Worm (Caenorhabditis elegans) whole organism, mixed stage, embryonic: ENCODE measurements around the gene smim-14.

Experiments
- M03D4.4 ChIP-seq: sonication (generic microtip); optimal IDR thresholded peaks from 2 replicates; lab custom pipeline; 2017; ENCODE audit warnings: mild to moderate bottlenecking, missing genetic modification characterization, missing compliant biosample characterization
- bed-3 ChIP-seq: fragments of 200-800 bp; sonication (Bioruptor generic); optimal IDR thresholded peaks from 3 replicates; lab custom pipeline; 2018; ENCODE audit warnings: mild to moderate bottlenecking, missing genetic modification characterization, moderate library complexity, missing compliant biosample characterization
- blmp-1 ChIP-seq: fragments of 150-350 bp; optimal IDR thresholded peaks from 2 replicates; lab custom pipeline; 2014; ENCODE audit warnings: missing biosample characterization, missing genetic modification characterization
- ceh-39 ChIP-seq: fragments of 150-350 bp; optimal IDR thresholded peaks from 2 replicates; lab custom pipeline; 2014; ENCODE audit warnings: missing biosample characterization, missing genetic modification characterization
- ceh-43 ChIP-seq: fragments of 200-800 bp; sonication (Bioruptor generic); optimal IDR thresholded peaks from 2 replicates; lab custom pipeline; 2018; ENCODE audit warnings: mild to moderate bottlenecking, missing genetic modification characterization, moderate library complexity, missing compliant biosample characterization
- ceh-83 ChIP-seq: fragments of 200-800 bp; sonication (Bioruptor generic); optimal IDR thresholded peaks from 2 replicates; lab custom pipeline; 2018; ENCODE audit warnings: mild to moderate bottlenecking, missing genetic modification characterization, missing compliant biosample characterization
- ces-1 ChIP-seq: fragments of 150-350 bp; optimal IDR thresholded peaks from 2 replicates; lab custom pipeline; 2014; ENCODE audit warnings: missing biosample characterization, missing genetic modification reagents, missing genetic modification characterization
- cnd-1 ChIP-seq: fragments of 200-800 bp; sonication (Bioruptor generic); optimal IDR thresholded peaks from 2 replicates; lab custom pipeline; 2018; ENCODE audit warnings: mild to moderate bottlenecking, missing genetic modification characterization, missing compliant biosample characterization
- drap-1 ChIP-seq: fragments of 200-800 bp; sonication (Bioruptor generic); optimal IDR thresholded peaks from 3 replicates; lab custom pipeline; 2018; ENCODE audit warnings: mild to moderate bottlenecking, missing genetic modification characterization, missing compliant biosample characterization
- elt-1 ChIP-seq: sonication (generic microtip); optimal IDR thresholded peaks from 2 replicates; lab custom pipeline; 2017; ENCODE audit warnings: missing genetic modification characterization, mild to moderate bottlenecking, missing compliant biosample characterization, antibody characterized with exemption, moderate library complexity, borderline replicate concordance; ENCODE audit not compliant: insufficient read depth
- flh-1 ChIP-seq: fragments of 200-800 bp; sonication (Bioruptor generic); optimal IDR thresholded peaks from 2 replicates; lab custom pipeline; 2018; ENCODE audit warnings: mild to moderate bottlenecking, missing genetic modification characterization, moderate library complexity, missing compliant biosample characterization
- ham-2 ChIP-seq: fragments of 200-800 bp; sonication (Bioruptor generic); optimal IDR thresholded peaks from 2 replicates; lab custom pipeline; 2018; ENCODE audit warnings: mild to moderate bottlenecking, missing genetic modification characterization, missing compliant biosample characterization
- hlh-1 ChIP-seq: fragments of 150-350 bp; optimal IDR thresholded peaks from 2 replicates; lab custom pipeline; 2014; ENCODE audit warnings: missing biosample characterization, missing genetic modification reagents, missing genetic modification characterization
- lin-13 ChIP-seq: fragments of 150-350 bp; optimal IDR thresholded peaks from 2 replicates; lab custom pipeline; 2014; ENCODE audit warnings: missing biosample characterization, missing genetic modification characterization
- lin-32 ChIP-seq: fragments of 200-800 bp; sonication (Bioruptor generic); optimal IDR thresholded peaks from 2 replicates; lab custom pipeline; 2018; ENCODE audit warnings: mild to moderate bottlenecking, missing genetic modification characterization, missing compliant biosample characterization
- lsy-2 ChIP-seq: fragments of 150-350 bp; optimal IDR thresholded peaks from 2 replicates; lab custom pipeline; 2014; ENCODE audit warnings: missing biosample characterization, missing genetic modification characterization
- mab-5 ChIP-seq: fragments of 150-350 bp; optimal IDR thresholded peaks from 2 replicates; lab custom pipeline; 2014; ENCODE audit warnings: missing biosample characterization, missing genetic modification characterization
- mep-1 ChIP-seq: fragments of 150-350 bp; optimal IDR thresholded peaks from 2 replicates; lab custom pipeline; 2017; ENCODE audit warnings: missing biosample characterization, missing genetic modification reagents, missing genetic modification characterization, inconsistent platforms
- mls-2 ChIP-seq: sonication (generic microtip); optimal IDR thresholded peaks from 2 replicates; lab custom pipeline; 2016; ENCODE audit warnings: mild to moderate bottlenecking, missing genetic modification characterization, moderate library complexity, missing compliant biosample characterization
- nhr-12 ChIP-seq: fragments of 150-350 bp; optimal IDR thresholded peaks from 2 replicates; lab custom pipeline; 2014; ENCODE audit warnings: missing biosample characterization, missing genetic modification characterization
- nhr-2 ChIP-seq: fragments of 150-350 bp; optimal IDR thresholded peaks from 2 replicates; lab custom pipeline; 2014; ENCODE audit warnings: missing biosample characterization, missing genetic modification characterization
- nhr-28 ChIP-seq: fragments of 150-350 bp; optimal IDR thresholded peaks from 2 replicates; lab custom pipeline; 2014; ENCODE audit warnings: missing biosample characterization, missing genetic modification characterization
- nhr-76 ChIP-seq: sonication (generic microtip); optimal IDR thresholded peaks from 2 replicates; lab custom pipeline; 2017; ENCODE audit warnings: missing biosample characterization, missing genetic modification characterization
- pha-4 ChIP-seq: fragments of 150-350 bp; optimal IDR thresholded peaks from 2 replicates; lab custom pipeline; 2018; ENCODE audit warnings: missing biosample characterization, missing genetic modification reagents, missing genetic modification characterization
- sem-2 ChIP-seq: fragments of 200-800 bp; sonication (Bioruptor generic); optimal IDR thresholded peaks from 2 replicates; lab custom pipeline; 2018; ENCODE audit warnings: mild to moderate bottlenecking, missing genetic modification characterization, missing compliant biosample characterization
- snpc-4 ChIP-seq: fragments of 150-350 bp; optimal IDR thresholded peaks from 2 replicates; lab custom pipeline; 2014; ENCODE audit warnings: missing biosample characterization, missing genetic modification characterization
- sptf-1 ChIP-seq: sonication (generic microtip); optimal IDR thresholded peaks from 2 replicates; lab custom pipeline; 2017; ENCODE audit warnings: mild to moderate bottlenecking, missing genetic modification characterization, moderate library complexity, missing compliant biosample characterization
- tbx-8 ChIP-seq: fragments of 200-800 bp; sonication (Bioruptor generic); optimal IDR thresholded peaks from 2 replicates; lab custom pipeline; 2018; ENCODE audit warnings: mild to moderate bottlenecking, missing genetic modification characterization, moderate library complexity, missing compliant biosample characterization
- unc-120 ChIP-seq: sonication (generic microtip); optimal IDR thresholded peaks from 2 replicates; lab custom pipeline; 2017; ENCODE audit warnings: missing genetic modification characterization, missing compliant biosample characterization; ENCODE audit not compliant: poor library complexity, severe bottlenecking
- unc-39 ChIP-seq: fragments of 150-350 bp; optimal IDR thresholded peaks from 2 replicates; lab custom pipeline; 2014; ENCODE audit warnings: missing biosample characterization, missing genetic modification characterization
- unc-62 ChIP-seq: fragments of 150-350 bp; optimal IDR thresholded peaks from 2 replicates; lab custom pipeline; 2014; ENCODE audit warnings: missing biosample characterization, missing genetic modification reagents, missing genetic modification characterization
- ztf-11 ChIP-seq: fragments of 150-350 bp; optimal IDR thresholded peaks from 2 replicates; lab custom pipeline; 2014; ENCODE audit warnings: missing biosample characterization, missing genetic modification characterization

smim-14 gene

ce11 chrIII:3444139-3444538, 25.4 kb downstream of the smim-14 start, which contains the start of gene spe-41:
Gene spe-41 (minus strand): TSS chrIII:3444210.
- TF ChIP-seq cnd-1 (tag; lab: Kevin White, UChicago) (no peak), lin-13 (tag; lab: Kevin White, UChicago) (no peak), sem-2 (GFP tag; lab: Kevin White, UChicago) (no peak), hlh-1 (tag; lab: Kevin White, UChicago) (no peak)
- TF ChIP-seq, all 35 proteins: peak for 0

- TF ChIP-seq lsy-2 (tag; lab: Kevin White, UChicago): no peak
- no peak for TF ChIP-seq bed-3 (GFP tag; lab: Kevin White, UChicago)
- TF ChIP-seq mep-1 (tag; lab: Kevin White, UChicago): no peak
- TF ChIP-seq ces-1 (GFP tag; lab: Kevin White, UChicago): no peak
- no peak for TF ChIP-seq drap-1 (GFP tag; lab: Kevin White, UChicago)
- TF ChIP-seq ztf-11: no peak
- no peak for TF ChIP-seq hlh-1 (tag; lab: Kevin White, UChicago)
- no peak for TF ChIP-seq pha-4 (tag; lab: Kevin White, UChicago)
- no peak for TF ChIP-seq unc-62
- TF ChIP-seq sem-2 (GFP tag; lab: Kevin White, UChicago): no peak
- no peak for TF ChIP-seq mls-2
- no peak for TF ChIP-seq nhr-2 (tag; lab: Kevin White, UChicago)
- no peak for TF ChIP-seq ham-2 (GFP tag; lab: Kevin White, UChicago)
- TF ChIP-seq mab-5 (tag; lab: Kevin White, UChicago): no peak
- no peak for TF ChIP-seq nhr-28 (tag; lab: Kevin White, UChicago)
- no peak for TF ChIP-seq cnd-1 (tag; lab: Kevin White, UChicago)
Observed at ce11 chrIII:3437139-3437538, 32.4 kb downstream of the smim-14 start.

ce11 chrIII:3435152-3435551, 34.4 kb downstream of the smim-14 start:
- TF ChIP-seq mls-2 (no peak), blmp-1 (tag; lab: Kevin White, UChicago) (no peak), mep-1 (tag; lab: Kevin White, UChicago) (no peak), nhr-2 (tag; lab: Kevin White, UChicago) (no peak), sem-2 (GFP tag; lab: Kevin White, UChicago) (no peak), unc-62 (no peak), sptf-1 (tag; lab: Kevin White, UChicago) (no peak), M03D4.4 (tag; lab: Kevin White, UChicago) (no peak), cnd-1 (tag; lab: Kevin White, UChicago) (no peak), tbx-8 (no peak), ceh-43 (GFP tag; lab: Kevin White, UChicago) (no peak), mab-5 (tag; lab: Kevin White, UChicago) (no peak), ztf-11 (no peak), lsy-2 (tag; lab: Kevin White, UChicago) (no peak), flh-1 (no peak), nhr-12 (tag; lab: Kevin White, UChicago) (no peak), nhr-76 (tag; lab: Kevin White, UChicago) (no peak), elt-1 (tag; lab: Kevin White, UChicago) (no peak)

ce11 chrIII:3431385-3431784, 38.2 kb downstream of the smim-14 start, which contains the start of gene K01A11.1:
Gene K01A11.1 (minus strand): TSS chrIII:3431485.
- no peak for TF ChIP-seq cnd-1 (tag; lab: Kevin White, UChicago)
- TF ChIP-seq snpc-4 (tag; lab: Kevin White, UChicago): no peak
- no peak for TF ChIP-seq unc-120
- TF ChIP-seq ceh-83 (GFP tag; lab: Kevin White, UChicago): no peak
- TF ChIP-seq nhr-28 (tag; lab: Kevin White, UChicago): no peak

- TF ChIP-seq ceh-43 (GFP tag; lab: Kevin White, UChicago) (no peak), lin-32 (no peak), nhr-76 (tag; lab: Kevin White, UChicago) (no peak), unc-39 (tag; lab: Kevin White, UChicago) (no peak), cnd-1 (tag; lab: Kevin White, UChicago) (no peak), blmp-1 (tag; lab: Kevin White, UChicago) (no peak), pha-4 (tag; lab: Kevin White, UChicago) (no peak), unc-62 (no peak), hlh-1 (tag; lab: Kevin White, UChicago) (no peak), mep-1 (tag; lab: Kevin White, UChicago) (no peak), ceh-39 (tag; lab: Kevin White, UChicago) (no peak), M03D4.4 (tag; lab: Kevin White, UChicago) (no peak)
- TF ChIP-seq, all 35 proteins: peak for 0
Observed at ce11 chrIII:3430667-3431066, 38.9 kb downstream of the smim-14 start.
